Worm (Caenorhabditis elegans) whole organism, late embryonic: Measurements from ENCODE around the gene irk-3.

Experiments used
- C08G9.2 ChIP-seq: sonication (generic microtip); optimal IDR thresholded peaks from 2 replicates; lab custom pipeline; 2016; ENCODE audit warnings: mild to moderate bottlenecking, missing genetic modification characterization, moderate library complexity, missing compliant biosample characterization
- C38D4.7 ChIP-seq: fragments of 200-800 bp; sonication (Bioruptor generic); optimal IDR thresholded peaks from 2 replicates; lab custom pipeline; 2018; ENCODE audit warnings: mild to moderate bottlenecking, missing genetic modification characterization, moderate library complexity, missing compliant biosample characterization
- F13H6.1 ChIP-seq: sonication (generic microtip); optimal IDR thresholded peaks from 2 replicates; lab custom pipeline; 2016; ENCODE audit warnings: missing genetic modification characterization, missing compliant biosample characterization
- T23F11.4 ChIP-seq: fragments of 200-800 bp; sonication (Bioruptor generic); optimal IDR thresholded peaks from 2 replicates; lab custom pipeline; 2018; ENCODE audit warnings: mild to moderate bottlenecking, missing genetic modification characterization, missing compliant biosample characterization
- Y22D7AL.16 ChIP-seq: sonication (generic microtip); optimal IDR thresholded peaks from 2 replicates; lab custom pipeline; 2016; ENCODE audit warnings: missing genetic modification characterization, missing compliant biosample characterization
- ahr-1 ChIP-seq: sonication (generic microtip); optimal IDR thresholded peaks from 2 replicates; lab custom pipeline; 2016; ENCODE audit warnings: missing genetic modification characterization, missing compliant biosample characterization
- ceh-14 ChIP-seq: sonication (generic microtip); optimal IDR thresholded peaks from 2 replicates; lab custom pipeline; 2016; ENCODE audit warnings: missing genotype, missing genetic modification characterization, missing compliant biosample characterization
- ceh-18 ChIP-seq: sonication (generic microtip); optimal IDR thresholded peaks from 2 replicates; lab custom pipeline; 2016; ENCODE audit warnings: missing genetic modification characterization, missing compliant biosample characterization
- ceh-19 ChIP-seq: fragments of 200-800 bp; sonication (Bioruptor generic); optimal IDR thresholded peaks from 2 replicates; lab custom pipeline; 2018; ENCODE audit warnings: mild to moderate bottlenecking, missing genetic modification characterization, missing compliant biosample characterization
- ceh-2 ChIP-seq: sonication (generic microtip); optimal IDR thresholded peaks from 2 replicates; lab custom pipeline; 2016; ENCODE audit warnings: missing genotype, missing genetic modification characterization, missing compliant biosample characterization
- ceh-22 ChIP-seq: sonication (generic microtip); optimal IDR thresholded peaks from 2 replicates; lab custom pipeline; 2017; ENCODE audit warnings: missing biosample characterization, missing genetic modification characterization
- ceh-30 ChIP-seq: fragments of 150-350 bp; optimal IDR thresholded peaks from 2 replicates; lab custom pipeline; 2014; ENCODE audit warnings: missing biosample characterization, missing genetic modification characterization
- ceh-31 ChIP-seq: sonication (generic microtip); optimal IDR thresholded peaks from 2 replicates; lab custom pipeline; 2016; ENCODE audit warnings: missing genetic modification characterization, missing compliant biosample characterization
- ceh-34 ChIP-seq: sonication (generic microtip); optimal IDR thresholded peaks from 2 replicates; lab custom pipeline; 2016; ENCODE audit warnings: mild to moderate bottlenecking, missing genetic modification characterization, missing compliant biosample characterization
- ceh-45 ChIP-seq: fragments of 200-800 bp; sonication (Bioruptor generic); IDR thresholded peaks from 2 replicates; pipeline ENCODE4 v1.3.6; 2022; ENCODE audit warnings: missing genetic modification reagents, missing genetic modification characterization, missing compliant biosample characterization
- ceh-6 ChIP-seq: fragments of 200-800 bp; sonication (Bioruptor generic); optimal IDR thresholded peaks from 2 replicates; lab custom pipeline; 2018; ENCODE audit warnings: mild to moderate bottlenecking, missing genetic modification characterization, missing compliant biosample characterization
- che-1 ChIP-seq: sonication (generic microtip); optimal IDR thresholded peaks from 2 replicates; lab custom pipeline; 2016; ENCODE audit warnings: mild to moderate bottlenecking, missing genetic modification characterization, missing compliant biosample characterization
- dve-1 ChIP-seq: sonication (generic microtip); optimal IDR thresholded peaks from 2 replicates; lab custom pipeline; 2017; ENCODE audit warnings: antibody characterized with exemption, mild to moderate bottlenecking, missing genetic modification characterization, missing compliant biosample characterization
- elt-2 ChIP-seq: sonication (generic microtip); optimal IDR thresholded peaks from 2 replicates; lab custom pipeline; 2016; ENCODE audit warnings: missing genetic modification reagents, missing genetic modification characterization, missing compliant biosample characterization
- elt-4 ChIP-seq: sonication (generic microtip); optimal IDR thresholded peaks from 2 replicates; lab custom pipeline; 2016; ENCODE audit warnings: missing genetic modification characterization, missing compliant biosample characterization
- ets-4 ChIP-seq: sonication (generic microtip); optimal IDR thresholded peaks from 2 replicates; lab custom pipeline; 2016; ENCODE audit warnings: missing genetic modification characterization, missing compliant biosample characterization
- fax-1 ChIP-seq: sonication (generic microtip); optimal IDR thresholded peaks from 2 replicates; lab custom pipeline; 2016; ENCODE audit warnings: missing genotype, missing genetic modification characterization, missing compliant biosample characterization
- gmeb-2 ChIP-seq: sonication (generic microtip); optimal IDR thresholded peaks from 2 replicates; lab custom pipeline; 2016; ENCODE audit warnings: missing genetic modification characterization, inconsistent platforms, missing compliant biosample characterization
- hlh-13 ChIP-seq: fragments of 200-800 bp; sonication (Bioruptor generic); optimal IDR thresholded peaks from 2 replicates; lab custom pipeline; 2018; ENCODE audit warnings: mild to moderate bottlenecking, missing genetic modification characterization, missing compliant biosample characterization
- hlh-15 ChIP-seq: sonication (generic microtip); optimal IDR thresholded peaks from 2 replicates; lab custom pipeline; 2016; ENCODE audit warnings: missing genetic modification characterization, missing compliant biosample characterization
- hlh-30 ChIP-seq: sonication (generic microtip); optimal IDR thresholded peaks from 2 replicates; lab custom pipeline; 2017; ENCODE audit warnings: antibody characterized with exemption, missing genetic modification characterization, missing compliant biosample characterization; ENCODE audit not compliant: insufficient read depth
- hlh-8 ChIP-seq: sonication (generic microtip); optimal IDR thresholded peaks from 2 replicates; lab custom pipeline; 2016; ENCODE audit warnings: missing genotype, missing genetic modification characterization, missing compliant biosample characterization
- lin-11 ChIP-seq: fragments of 200-800 bp; sonication (Bioruptor generic); optimal IDR thresholded peaks from 2 replicates; lab custom pipeline; 2018; ENCODE audit warnings: mild to moderate bottlenecking, missing genetic modification characterization, missing compliant biosample characterization
- nfya-1 ChIP-seq: sonication (generic microtip); optimal IDR thresholded peaks from 2 replicates; lab custom pipeline; 2017; ENCODE audit warnings: missing genetic modification characterization, mild to moderate bottlenecking, missing compliant biosample characterization, antibody characterized with exemption, moderate library complexity
- nhr-11 ChIP-seq: fragments of 150-350 bp; optimal IDR thresholded peaks from 2 replicates; lab custom pipeline; 2014; ENCODE audit warnings: missing biosample characterization, missing genetic modification characterization
- nhr-232 ChIP-seq: sonication (generic microtip); optimal IDR thresholded peaks from 2 replicates; lab custom pipeline; 2016; ENCODE audit warnings: missing genetic modification characterization, missing compliant biosample characterization
- odd-2 ChIP-seq: sonication (generic microtip); optimal IDR thresholded peaks from 2 replicates; lab custom pipeline; 2017; ENCODE audit warnings: antibody characterized with exemption, mild to moderate bottlenecking, missing genetic modification characterization, missing compliant biosample characterization
- pag-3 ChIP-seq: sonication (generic microtip); optimal IDR thresholded peaks from 2 replicates; lab custom pipeline; 2016; ENCODE audit warnings: missing compliant biosample characterization, missing genetic modification characterization, borderline replicate concordance
- pax-1 ChIP-seq: fragments of 150-350 bp; optimal IDR thresholded peaks from 2 replicates; lab custom pipeline; 2014; ENCODE audit warnings: missing biosample characterization, missing genetic modification characterization
- pha-2 ChIP-seq: sonication (generic microtip); optimal IDR thresholded peaks from 2 replicates; lab custom pipeline; 2017; ENCODE audit warnings: mild to moderate bottlenecking, missing genetic modification characterization, missing compliant biosample characterization
- pqm-1 ChIP-seq: sonication (generic microtip); optimal IDR thresholded peaks from 2 replicates; lab custom pipeline; 2016; ENCODE audit warnings: missing genetic modification characterization, missing compliant biosample characterization
- pros-1 ChIP-seq: fragments of 150-350 bp; optimal IDR thresholded peaks from 2 replicates; lab custom pipeline; 2014; ENCODE audit warnings: missing biosample characterization, missing genetic modification reagents, missing genetic modification characterization
- ref-2 ChIP-seq: sonication (generic microtip); optimal IDR thresholded peaks from 2 replicates; lab custom pipeline; 2016; ENCODE audit warnings: missing genetic modification characterization, missing compliant biosample characterization
- rnt-1 ChIP-seq: sonication (generic microtip); optimal IDR thresholded peaks from 2 replicates; lab custom pipeline; 2016; ENCODE audit warnings: missing genetic modification characterization, missing compliant biosample characterization
- sdc-2 ChIP-seq: sonication (generic microtip); optimal IDR thresholded peaks from 2 replicates; lab custom pipeline; 2016; ENCODE audit warnings: missing genotype, missing genetic modification characterization, missing compliant biosample characterization
- sox-2 ChIP-seq: fragments of 200-800 bp; sonication (Bioruptor generic); IDR thresholded peaks from 2 replicates; pipeline ENCODE4 v1.3.6; 2022; ENCODE audit warnings: missing genetic modification reagents, missing genetic modification characterization, missing compliant biosample characterization
- sox-4 ChIP-seq: sonication (generic microtip); optimal IDR thresholded peaks from 2 replicates; lab custom pipeline; 2017; ENCODE audit warnings: mild to moderate bottlenecking, missing genetic modification characterization, inconsistent platforms, missing compliant biosample characterization
- tbx-2 ChIP-seq: sonication (generic microtip); optimal IDR thresholded peaks from 2 replicates; lab custom pipeline; 2016; ENCODE audit warnings: missing genetic modification characterization, missing compliant biosample characterization
- ttx-3 ChIP-seq: sonication (generic microtip); optimal IDR thresholded peaks from 2 replicates; lab custom pipeline; 2016; ENCODE audit warnings: missing genetic modification reagents, missing genetic modification characterization, missing compliant biosample characterization
- unc-42 ChIP-seq: sonication (generic microtip); optimal IDR thresholded peaks from 2 replicates; lab custom pipeline; 2016; ENCODE audit warnings: missing genotype, missing genetic modification characterization, missing compliant biosample characterization
- unc-55 ChIP-seq: sonication (generic microtip); optimal IDR thresholded peaks from 2 replicates; lab custom pipeline; 2017; ENCODE audit warnings: missing biosample characterization, missing genetic modification reagents, missing genetic modification characterization
- zip-5 ChIP-seq: sonication (generic microtip); optimal IDR thresholded peaks from 2 replicates; lab custom pipeline; 2016; ENCODE audit warnings: missing genetic modification characterization, missing compliant biosample characterization
- ztf-16 ChIP-seq: sonication (generic microtip); optimal IDR thresholded peaks from 2 replicates; lab custom pipeline; 2017; ENCODE audit warnings: missing genetic modification characterization, missing compliant biosample characterization

The irk-3 gene

DNA sequence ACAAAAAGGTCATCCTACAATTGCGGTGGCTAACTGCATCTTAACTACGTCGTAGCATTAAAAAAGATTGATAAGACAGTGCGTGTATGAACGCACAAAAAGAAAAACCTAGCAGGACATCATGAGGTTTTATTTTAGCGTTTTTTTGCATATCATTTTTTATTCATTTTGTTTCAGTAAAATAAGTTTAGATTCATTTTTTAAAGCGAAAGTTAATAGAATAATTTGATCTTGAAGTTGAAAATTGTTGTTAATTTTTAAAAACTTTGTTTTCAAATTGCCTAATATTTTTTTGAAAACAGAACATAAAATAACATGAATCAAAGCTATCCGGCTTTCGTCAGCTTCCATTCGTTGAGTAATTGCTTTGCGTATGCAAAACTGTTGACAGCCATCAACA lies 56.6 kb downstream of the irk-3 start, which contains the start of gene prx-1:
Gene prx-1 (plus strand): TSS at position 301 of the 400 bp plus-strand sequence.
- TF ChIP-seq ceh-14 (tag; lab: Kevin White, UChicago): no peak
- TF ChIP-seq ahr-1 (tag; lab: Kevin White, UChicago): no peak
- no peak for TF ChIP-seq zip-5 (tag; lab: Kevin White, UChicago)
- no peak for TF ChIP-seq sox-4 (tag; lab: Kevin White, UChicago)
- no peak for TF ChIP-seq dve-1 (tag; lab: Kevin White, UChicago)
- TF ChIP-seq unc-42 (tag; lab: Kevin White, UChicago): no peak
- TF ChIP-seq hlh-30 (tag; lab: Kevin White, UChicago): no peak
- TF ChIP-seq rnt-1 (tag; lab: Kevin White, UChicago): no peak

ce11 chrX:14312416-14312815 lies 57.8 kb downstream of the irk-3 start:
- no peak for TF ChIP-seq hlh-8 (tag; lab: Kevin White, UChicago)
- TF ChIP-seq gmeb-2 (tag; lab: Kevin White, UChicago): no peak
- TF ChIP-seq dve-1 (tag; lab: Kevin White, UChicago): peak; percentile 47
- TF ChIP-seq ceh-22 (tag; lab: Kevin White, UChicago): peak; percentile 46
- TF ChIP-seq hlh-30 (tag; lab: Kevin White, UChicago): peak; percentile 21
- peak; percentile 39 for TF ChIP-seq pax-1 (tag; lab: Kevin White, UChicago)
- peak; percentile 9 for TF ChIP-seq C38D4.7 (GFP tag; lab: Kevin White, UChicago)
- peak; percentile 73 for TF ChIP-seq tbx-2 (tag; lab: Kevin White, UChicago)
- peak; percentile 67 for TF ChIP-seq ceh-18
- no peak for TF ChIP-seq pqm-1 (tag; lab: Kevin White, UChicago)
- TF ChIP-seq nhr-232 (tag; lab: Kevin White, UChicago): no peak
- TF ChIP-seq sdc-2 (tag; lab: Kevin White, UChicago): peak; percentile 70
- TF ChIP-seq ceh-19 (GFP tag; lab: Kevin White, UChicago): peak; percentile 60
- TF ChIP-seq sox-2: no peak
- TF ChIP-seq Y22D7AL.16: no peak
- TF ChIP-seq ceh-34 (tag; lab: Kevin White, UChicago): peak; percentile 64
- TF ChIP-seq unc-55 (GFP tag; lab: Kevin White, UChicago): peak; percentile 55
- TF ChIP-seq T23F11.4 (GFP tag; lab: Kevin White, UChicago): no peak
- TF ChIP-seq pros-1 (tag; lab: Kevin White, UChicago): peak; percentile 92
- TF ChIP-seq ref-2 (tag; lab: Kevin White, UChicago): peak; percentile 84
- peak; percentile 7 for TF ChIP-seq che-1 (tag; lab: Kevin White, UChicago)
- peak; percentile 48 for TF ChIP-seq F13H6.1
- TF ChIP-seq ztf-16 (tag; lab: Kevin White, UChicago): peak; percentile 40
- no peak for TF ChIP-seq ceh-14 (tag; lab: Kevin White, UChicago)
- TF ChIP-seq ceh-31 (tag; lab: Kevin White, UChicago): peak; percentile 87
- peak; percentile 31 for TF ChIP-seq elt-2
- TF ChIP-seq ceh-6 (GFP tag; lab: Kevin White, UChicago): no peak
- peak; percentile 69 for TF ChIP-seq unc-42 (tag; lab: Kevin White, UChicago)
- peak; percentile 24 for TF ChIP-seq ceh-30
- TF ChIP-seq ahr-1 (tag; lab: Kevin White, UChicago): peak; percentile 5
- peak; percentile 57 for TF ChIP-seq pha-2 (tag; lab: Kevin White, UChicago)
- TF ChIP-seq ceh-45 (GFP tag; lab: Robert Waterston, UW): no peak
- peak; percentile 86 for TF ChIP-seq nfya-1 (tag; lab: Kevin White, UChicago)
- TF ChIP-seq ceh-2 (tag; lab: Kevin White, UChicago): peak; percentile 63
- peak; percentile 32 for TF ChIP-seq ets-4 (tag; lab: Kevin White, UChicago)

- TF ChIP-seq hlh-30 (tag; lab: Kevin White, UChicago) (no peak), pag-3 (tag; lab: Kevin White, UChicago) (no peak), sdc-2 (tag; lab: Kevin White, UChicago) (no peak), zip-5 (tag; lab: Kevin White, UChicago) (no peak), hlh-13 (no peak), elt-2 (no peak), C08G9.2 (tag; lab: Kevin White, UChicago) (no peak), lin-11 (no peak), dve-1 (tag; lab: Kevin White, UChicago) (no peak), ceh-45 (GFP tag; lab: Robert Waterston, UW) (no peak), ceh-2 (tag; lab: Kevin White, UChicago) (no peak), odd-2 (no peak), pax-1 (tag; lab: Kevin White, UChicago) (no peak), nhr-11 (tag; lab: Kevin White, UChicago) (no peak), F13H6.1 (no peak), ttx-3 (tag; lab: Kevin White, UChicago) (no peak), hlh-15 (tag; lab: Kevin White, UChicago) (no peak), elt-4 (no peak), ahr-1 (tag; lab: Kevin White, UChicago) (no peak), fax-1 (no peak)
Measured at ce11 chrX:14311583-14311982, 58.6 kb downstream of the irk-3 start, which contains the start of gene mgrn-1. Gene mgrn-1 (minus strand): TSS chrX:14311683.
